Fruit fly (Drosophila melanogaster): Measurements from ENCODE around the gene PH4alphaNE1.

dm6 chr3R:30496103-30496858 lies 3.8 kb downstream of the PH4alphaNE1 start, which contains the start of gene PH4alphaMP:
- no peak for TF ChIP-seq Hr39 (GFP tag; optimal IDR thresholded peaks at IDR 0.05)
- TF ChIP-seq Eip75B (GFP tag; optimal IDR thresholded peaks at IDR 0.05): no peak
- no peak for TF ChIP-seq CG8119 (GFP tag; IDR thresholded peaks at IDR 0.05)
- no peak for TF ChIP-seq CG8319 (GFP tag; optimal IDR thresholded peaks at IDR 0.05)
- no peak for TF ChIP-seq Gug (GFP tag; IDR thresholded peaks at IDR 0.05)
- TF ChIP-seq Blimp-1 (GFP tag; optimal IDR thresholded peaks at IDR 0.05): peak; percentile 33
- TF ChIP-seq CG6276 (GFP tag; optimal IDR thresholded peaks at IDR 0.05): no peak
- TF ChIP-seq CG4318 (GFP tag; optimal IDR thresholded peaks at IDR 0.05): no peak
